Fruit fly (Drosophila melanogaster) whole organism, embryonic: ENCODE data around the gene Zir.

Experiments
- Awh ChIP-seq: fragments of 200-800 bp; sonication (Bioruptor generic); IDR thresholded peaks from 2 replicates; pipeline ENCODE4, ENCODE4 v1.3.6; 2022; ENCODE audit warnings: missing biosample characterization, missing genetic modification characterization
- CG10979 ChIP-seq: fragments of 200-800 bp; sonication (Bioruptor generic); optimal IDR thresholded peaks from 2 replicates; lab custom pipeline; 2018; ENCODE audit warnings: missing biosample characterization, mild to moderate bottlenecking, missing genetic modification characterization, moderate library complexity
- CG12155 ChIP-seq: fragments of 200-800 bp; sonication (Bioruptor generic); optimal IDR thresholded peaks from 3 replicates; lab custom pipeline; 2016; ENCODE audit warnings: missing biosample characterization, missing genetic modification characterization
- CG12219 ChIP-seq: fragments of 200-800 bp; sonication (Bioruptor generic); optimal IDR thresholded peaks from 3 replicates; lab custom pipeline; 2018; ENCODE audit warnings: missing biosample characterization, mild to moderate bottlenecking, missing genetic modification characterization
- CG13424 ChIP-seq: fragments of 200-800 bp; sonication (Bioruptor generic); optimal IDR thresholded peaks from 2 replicates; lab custom pipeline; 2019; ENCODE audit warnings: missing biosample characterization, mild to moderate bottlenecking, missing genetic modification characterization, moderate library complexity
- CG13624 ChIP-seq: fragments of 200-800 bp; sonication (Bioruptor generic); optimal IDR thresholded peaks from 2 replicates; lab custom pipeline; 2016; ENCODE audit warnings: missing biosample characterization, missing genetic modification characterization
- CG14965 ChIP-seq: fragments of 200-800 bp; sonication (Bioruptor generic); optimal IDR thresholded peaks from 2 replicates; lab custom pipeline; 2016; ENCODE audit warnings: missing biosample characterization, missing genetic modification characterization, borderline replicate concordance
- CG15269 ChIP-seq: fragments of 200-800 bp; sonication (Bioruptor generic); optimal IDR thresholded peaks from 2 replicates; lab custom pipeline; 2018; ENCODE audit warnings: missing biosample characterization, mild to moderate bottlenecking, missing genetic modification characterization, moderate library complexity
- CG17359 ChIP-seq: fragments of 200-800 bp; sonication (Bioruptor generic); optimal IDR thresholded peaks from 3 replicates; lab custom pipeline; 2018; ENCODE audit warnings: missing biosample characterization, mild to moderate bottlenecking, missing genetic modification characterization, moderate library complexity
- CG17568 ChIP-seq: fragments of 200-800 bp; sonication (Bioruptor generic); optimal IDR thresholded peaks from 2 replicates; lab custom pipeline; 2018; ENCODE audit warnings: missing biosample characterization, mild to moderate bottlenecking, missing genetic modification characterization, moderate library complexity
- CG18262 ChIP-seq: fragments of 200-800 bp; optimal IDR thresholded peaks from 3 replicates; lab custom pipeline; 2019; ENCODE audit warnings: missing biosample characterization, mild to moderate bottlenecking, missing genetic modification characterization, moderate library complexity
- CG1832 ChIP-seq: fragments of 200-800 bp; sonication (Bioruptor generic); optimal IDR thresholded peaks from 2 replicates; lab custom pipeline; 2017; ENCODE audit warnings: missing biosample characterization, mild to moderate bottlenecking, missing genetic modification characterization, inconsistent platforms
- CG2120 ChIP-seq: fragments of 200-800 bp; sonication (Bioruptor generic); optimal IDR thresholded peaks from 3 replicates; lab custom pipeline; 2016; ENCODE audit warnings: missing biosample characterization, missing genetic modification characterization
- CG3065 ChIP-seq: fragments of 200-800 bp; sonication (Bioruptor generic); optimal IDR thresholded peaks from 2 replicates; lab custom pipeline; 2016; ENCODE audit warnings: missing biosample characterization, missing genetic modification characterization
- CG31224 ChIP-seq: fragments of 200-800 bp; sonication (Bioruptor generic); IDR thresholded peaks from 2 replicates; pipeline ENCODE4 v1.3.6; 2022; ENCODE audit warnings: missing biosample characterization, missing genetic modification characterization
- CG32532 ChIP-seq: fragments of 200-800 bp; sonication (Bioruptor generic); IDR thresholded peaks from 2 replicates; pipeline ENCODE4 v1.3.6; 2022; ENCODE audit warnings: missing biosample characterization, missing genetic modification characterization
- CG34376 ChIP-seq: fragments of 200-800 bp; sonication (Bioruptor generic); optimal IDR thresholded peaks from 2 replicates; lab custom pipeline; 2018; ENCODE audit warnings: missing biosample characterization, mild to moderate bottlenecking, missing genetic modification characterization
- CG34422 ChIP-seq: fragments of 200-800 bp; sonication (Bioruptor generic); IDR thresholded peaks from 3 replicates; pipeline ENCODE4 v1.3.6; 2022; ENCODE audit warnings: missing biosample characterization, missing genetic modification characterization
- CG43689 ChIP-seq: fragments of 200-800 bp; sonication (Bioruptor generic); IDR thresholded peaks from 2 replicates; pipeline ENCODE4 v1.3.6; 2022; ENCODE audit warnings: missing biosample characterization, missing genetic modification characterization
- CG4820 ChIP-seq: fragments of 200-800 bp; sonication (Bioruptor generic); optimal IDR thresholded peaks from 3 replicates; lab custom pipeline; 2016; ENCODE audit warnings: missing biosample characterization, missing genetic modification characterization
- CG6854 ChIP-seq: fragments of 200-800 bp; sonication (Bioruptor generic); optimal IDR thresholded peaks from 3 replicates; lab custom pipeline; 2017; ENCODE audit warnings: missing biosample characterization, mild to moderate bottlenecking, missing genetic modification characterization
- CG9727 ChIP-seq: fragments of 200-800 bp; sonication (Bioruptor generic); optimal IDR thresholded peaks from 3 replicates; lab custom pipeline; 2017; ENCODE audit warnings: missing biosample characterization, mild to moderate bottlenecking, missing genetic modification characterization
- CTCF ChIP-seq: fragments of 200-800 bp; sonication (Bioruptor generic); optimal IDR thresholded peaks from 2 replicates; lab custom pipeline; 2017; ENCODE audit warnings: missing biosample characterization, mild to moderate bottlenecking, missing genetic modification characterization, moderate library complexity
- D19B ChIP-seq: fragments of 200-800 bp; sonication (Bioruptor generic); optimal IDR thresholded peaks from 2 replicates; lab custom pipeline; 2017; ENCODE audit warnings: missing biosample characterization, mild to moderate bottlenecking, missing genetic modification characterization
- Deaf1 ChIP-seq: fragments of 200-800 bp; optimal IDR thresholded peaks from 3 replicates; lab custom pipeline; 2019; ENCODE audit warnings: missing biosample characterization, mild to moderate bottlenecking, missing genetic modification characterization, moderate library complexity
- Drgx ChIP-seq: fragments of 200-800 bp; sonication (Bioruptor generic); IDR thresholded peaks from 2 replicates; pipeline ENCODE4 v1.3.6; 2022; ENCODE audit warnings: missing biosample characterization, missing genetic modification characterization
- ERR ChIP-seq: fragments of 200-800 bp; sonication (Bioruptor generic); optimal IDR thresholded peaks from 2 replicates; lab custom pipeline; 2016; ENCODE audit warnings: missing biosample characterization, missing genetic modification characterization
- Hr3 ChIP-seq: fragments of 200-800 bp; sonication (Bioruptor generic); optimal IDR thresholded peaks from 3 replicates; lab custom pipeline; 2016; ENCODE audit warnings: missing biosample characterization, missing genetic modification characterization
- Hr39 ChIP-seq: fragments of >200 bp; optimal IDR thresholded peaks from 2 replicates; lab custom pipeline; 2017
- Mes4 ChIP-seq: fragments of 200-800 bp; sonication (Bioruptor generic); optimal IDR thresholded peaks from 2 replicates; lab custom pipeline; 2016; ENCODE audit warnings: missing biosample characterization, missing genetic modification characterization
- Ravus ChIP-seq: fragments of 200-800 bp; sonication (Bioruptor generic); IDR thresholded peaks from 2 replicates; pipeline ENCODE4 v1.3.6; 2022; ENCODE audit warnings: missing biosample characterization, missing genetic modification characterization
- Rfx ChIP-seq: fragments of 200-800 bp; sonication (Bioruptor generic); IDR thresholded peaks from 2 replicates; pipeline ENCODE4 v1.3.6; 2022; ENCODE audit warnings: missing biosample characterization, missing genetic modification characterization
- Usf ChIP-seq: fragments of 200-800 bp; sonication (Bioruptor generic); optimal IDR thresholded peaks from 2 replicates; lab custom pipeline; 2017; ENCODE audit warnings: missing genotype, missing biosample characterization, missing genetic modification characterization
- Vsx1 ChIP-seq: fragments of 200-800 bp; sonication (Bioruptor generic); optimal IDR thresholded peaks from 2 replicates; lab custom pipeline; 2017; ENCODE audit warnings: missing biosample characterization, mild to moderate bottlenecking, missing genetic modification characterization, missing genetic modification reagents
- Xbp1 ChIP-seq: fragments of 200-800 bp; sonication (Bioruptor generic); optimal IDR thresholded peaks from 3 replicates; lab custom pipeline; 2016; ENCODE audit warnings: missing biosample characterization, mild to moderate bottlenecking, missing genetic modification characterization
- ab ChIP-seq: fragments of 200-800 bp; sonication (Bioruptor generic); optimal IDR thresholded peaks from 2 replicates; lab custom pipeline; 2016; ENCODE audit warnings: missing biosample characterization, missing genetic modification characterization
- cas ChIP-seq: fragments of 200-800 bp; sonication (Bioruptor generic); IDR thresholded peaks from 2 replicates; pipeline ENCODE4 v1.3.6; 2022; ENCODE audit warnings: missing biosample characterization, missing genetic modification characterization
- chinmo ChIP-seq: fragments of 200-800 bp; sonication (Bioruptor generic); IDR thresholded peaks from 4 replicates; pipeline ENCODE4 v1.3.6; 2022; ENCODE audit warnings: missing biosample characterization, missing genetic modification characterization; ENCODE audit not compliant: partially characterized antibody
- disco-r ChIP-seq: fragments of 200-800 bp; sonication (Bioruptor generic); optimal IDR thresholded peaks from 2 replicates; lab custom pipeline; 2016; ENCODE audit warnings: missing biosample characterization, missing genetic modification characterization
- ems ChIP-seq: fragments of 200-800 bp; sonication (Bioruptor generic); optimal IDR thresholded peaks from 3 replicates; lab custom pipeline; 2016; ENCODE audit warnings: missing biosample characterization, missing genetic modification characterization
- gfzf ChIP-seq: fragments of 200-800 bp; sonication (Bioruptor generic); optimal IDR thresholded peaks from 2 replicates; lab custom pipeline; 2016; ENCODE audit warnings: missing biosample characterization, mild to moderate bottlenecking, missing genetic modification characterization, moderate library complexity
- lab ChIP-seq: fragments of 200-800 bp; sonication (Bioruptor generic); optimal IDR thresholded peaks from 3 replicates; lab custom pipeline; 2017; ENCODE audit warnings: missing biosample characterization, missing genetic modification characterization, mild to moderate bottlenecking, moderate library complexity, missing genetic modification reagents
- phol ChIP-seq: fragments of 200-800 bp; sonication (Bioruptor generic); optimal IDR thresholded peaks from 3 replicates; lab custom pipeline; 2018; ENCODE audit warnings: missing biosample characterization, mild to moderate bottlenecking, missing genetic modification characterization, moderate library complexity
- schlank ChIP-seq: fragments of 200-800 bp; sonication (Bioruptor generic); optimal IDR thresholded peaks from 2 replicates; lab custom pipeline; 2018; ENCODE audit warnings: missing biosample characterization, mild to moderate bottlenecking, missing genetic modification characterization
- sima ChIP-seq: fragments of 200-800 bp; sonication (Bioruptor generic); optimal IDR thresholded peaks from 2 replicates; lab custom pipeline; 2016; ENCODE audit warnings: missing biosample characterization, missing genetic modification characterization
- slbo ChIP-seq: fragments of 200-800 bp; sonication (Bioruptor generic); IDR thresholded peaks from 2 replicates; pipeline ENCODE4 v1.3.6; 2022; ENCODE audit warnings: missing biosample characterization, missing genetic modification characterization
- sug ChIP-seq: fragments of 200-800 bp; optimal IDR thresholded peaks from 2 replicates; lab custom pipeline; 2019; ENCODE audit warnings: missing biosample characterization, mild to moderate bottlenecking, missing genetic modification characterization, moderate library complexity
- tx ChIP-seq: fragments of 200-800 bp; sonication (Bioruptor generic); optimal IDR thresholded peaks from 2 replicates; lab custom pipeline; 2016; ENCODE audit warnings: missing biosample characterization, missing genetic modification characterization
- wdn ChIP-seq: fragments of 200-800 bp; sonication (Bioruptor generic); IDR thresholded peaks from 2 replicates; pipeline ENCODE4 v1.3.6; 2022; ENCODE audit warnings: missing biosample characterization, missing genetic modification characterization
- z ChIP-seq: fragments of 200-800 bp; sonication (Bioruptor generic); IDR thresholded peaks from 3 replicates; pipeline ENCODE4 v1.3.6; 2022; ENCODE audit warnings: missing biosample characterization, missing genetic modification characterization

Gene Zir

dm6 chr2L:120492-121455 lies 26.2 kb downstream of the Zir start (continued):
- no peak for TF ChIP-seq ab
- TF ChIP-seq CG31224 (GFP tag; lab: Robert Waterston, UW) = no peak
- TF ChIP-seq CG32532 = peak; percentile 7; the same call in 1 of the 2 replicates
- no peak for TF ChIP-seq Mes4 (GFP tag; lab: Kevin White, UChicago)
- TF ChIP-seq CG43689 (GFP tag; lab: Robert Waterston, UW) = no peak
- no peak for TF ChIP-seq CG1832
- no peak for TF ChIP-seq schlank
- no peak for TF ChIP-seq Hr3 (GFP tag; lab: Kevin White, UChicago)
- no peak for TF ChIP-seq ems (GFP tag; lab: Kevin White, UChicago)
- peak; percentile 14 for TF ChIP-seq CG17359
- TF ChIP-seq ERR = no peak
- TF ChIP-seq CG3065 (GFP tag; lab: Kevin White, UChicago) = no peak
- no peak for TF ChIP-seq sima (GFP tag; lab: Kevin White, UChicago)
- TF ChIP-seq lab (GFP tag; lab: Kevin White, UChicago) = peak; percentile 7
- TF ChIP-seq Drgx (GFP tag; lab: Robert Waterston, UW) = peak; percentile 41; the same call in 1 of the 2 replicates
- no peak for TF ChIP-seq Awh
- no peak for TF ChIP-seq Vsx1 (GFP tag; lab: Kevin White, UChicago)
- TF ChIP-seq CG15269 (tag; lab: Kevin White, UChicago) = peak; percentile 7
- no peak for TF ChIP-seq cas
- TF ChIP-seq Ravus (GFP tag; lab: Robert Waterston, UW) = no peak
- no peak for TF ChIP-seq Usf (GFP tag; lab: Kevin White, UChicago)
- TF ChIP-seq CG14965 (GFP tag; lab: Kevin White, UChicago) = no peak
- TF ChIP-seq gfzf (GFP tag; lab: Kevin White, UChicago) = no peak
- TF ChIP-seq CG4820 (GFP tag; lab: Kevin White, UChicago) = no peak
- TF ChIP-seq Xbp1 (GFP tag; lab: Kevin White, UChicago) = no peak
- no peak for TF ChIP-seq CG12219 (GFP tag; lab: Kevin White, UChicago)
- TF ChIP-seq CTCF = no peak
- TF ChIP-seq chinmo (GFP tag; lab: Robert Waterston, UW) = 0 out of 4 replicates have a peak, but pooled peaks have one; percentile 51
- TF ChIP-seq phol (tag; lab: Kevin White, UChicago) = no peak
- TF ChIP-seq CG6854 (GFP tag; lab: Kevin White, UChicago) = no peak
- TF ChIP-seq Deaf1 = peak; percentile 58
- TF ChIP-seq Rfx = peak; percentile 46
- TF ChIP-seq CG18262 (tag; lab: Kevin White, UChicago) = no peak
- no peak for TF ChIP-seq z
- no peak for TF ChIP-seq disco-r
- peak; percentile 81 for TF ChIP-seq CG34376 (GFP tag; lab: Kevin White, UChicago)
- 0 out of 3 replicates have a peak, but pooled peaks have one; percentile 9 for TF ChIP-seq CG34422
- peak; percentile 18; the same call in 1 of the 2 replicates for TF ChIP-seq slbo (GFP tag; lab: Robert Waterston, UW)
- TF ChIP-seq CG9727 (GFP tag; lab: Kevin White, UChicago) = no peak
- no peak for TF ChIP-seq tx (GFP tag; lab: Kevin White, UChicago)
- peak; percentile 97 for TF ChIP-seq D19B (GFP tag; lab: Kevin White, UChicago)
- peak; percentile 61 for TF ChIP-seq sug (tag; lab: Kevin White, UChicago)
- no peak for TF ChIP-seq CG13624 (GFP tag; lab: Kevin White, UChicago)
- no peak for TF ChIP-seq CG12155
- peak; percentile 2 for TF ChIP-seq CG17568 (GFP tag; lab: Kevin White, UChicago)
- TF ChIP-seq CG13424 (tag; lab: Kevin White, UChicago) = no peak
- TF ChIP-seq Hr39 (lab: Kevin White, UChicago) = no peak
- no peak for TF ChIP-seq wdn (GFP tag; lab: Robert Waterston, UW)
- no peak for TF ChIP-seq CG10979 (tag; lab: Kevin White, UChicago)
- TF ChIP-seq CG2120 (GFP tag; lab: Kevin White, UChicago) = peak; percentile 44
